Worm (Caenorhabditis elegans): Measurements from ENCODE around the gene C06C3.12.

Gene C06C3.12

DNA sequence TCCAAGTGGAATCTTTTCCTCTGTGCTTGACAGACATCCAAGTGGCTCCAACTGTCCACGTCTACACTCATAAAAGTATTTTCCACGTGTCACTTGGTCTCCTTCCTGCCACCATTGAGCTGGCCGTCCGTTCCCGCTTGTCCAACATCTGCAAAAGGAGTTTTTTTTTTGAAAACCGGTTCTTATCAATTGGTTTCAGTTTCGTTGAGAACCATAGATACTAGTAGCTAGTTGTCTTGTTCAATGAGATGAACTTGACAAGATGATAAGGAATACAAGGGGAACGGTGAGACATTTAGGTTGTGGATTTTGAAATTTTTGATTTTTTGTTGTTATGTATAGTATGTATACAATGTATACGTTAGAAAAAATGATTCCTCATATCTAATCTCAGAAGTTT is 29.1 kb upstream of the C06C3.12 start:
- TF ChIP-seq Y56A3A.18 (GFP tag; IDR thresholded peaks at IDR 0.05) = no peak
- no peak for TF ChIP-seq unc-130 (GFP tag; optimal IDR thresholded peaks at IDR 0.05)
- TF ChIP-seq K12H6.12 (tag; optimal IDR thresholded peaks at IDR 0.05) = no peak
- no peak for TF ChIP-seq B0035.1 (tag; optimal IDR thresholded peaks at IDR 0.05)
- TF ChIP-seq mxl-1 (tag; optimal IDR thresholded peaks at IDR 0.05) = no peak
- no peak for TF ChIP-seq snpc-4 (GFP tag; optimal IDR thresholded peaks at IDR 0.05)
- TF ChIP-seq snpc-4 (tag; optimal IDR thresholded peaks at IDR 0.05) = no peak
- no peak for TF ChIP-seq lin-26 (GFP tag; IDR thresholded peaks at IDR 0.05)
- TF ChIP-seq bed-2 (GFP tag; IDR thresholded peaks at IDR 0.05) = no peak
- no peak for TF ChIP-seq egrh-3 (GFP tag; IDR thresholded peaks at IDR 0.05)
- no peak for TF ChIP-seq hlh-12 (tag; optimal IDR thresholded peaks at IDR 0.05)

DNA sequence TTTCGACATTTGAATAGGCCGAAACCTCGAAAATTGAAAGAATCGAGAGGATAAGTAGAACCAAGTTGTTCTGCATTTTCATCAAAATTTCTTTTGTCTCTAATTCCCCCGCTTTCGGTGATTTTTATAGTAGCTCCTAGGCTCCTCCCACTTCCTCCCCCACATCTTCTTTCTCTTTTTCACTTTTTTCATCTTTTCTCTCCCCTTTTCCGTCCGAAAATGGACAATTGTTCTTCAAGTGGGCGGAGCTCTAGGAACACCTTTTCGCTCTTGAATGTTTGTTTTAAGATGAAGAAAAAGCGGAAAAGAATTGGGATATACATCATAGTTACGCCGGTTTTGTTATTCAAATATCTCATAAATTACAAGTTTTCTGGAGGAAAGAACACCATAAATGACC is 28.4 kb upstream of the C06C3.12 start, which contains the start of gene F42A8.1:
Gene F42A8.1 (minus strand): TSS at position 101 of the 400 bp plus-strand sequence.
- no peak for TF ChIP-seq pha-4 (tag; optimal IDR thresholded peaks at IDR 0.05)
- TF ChIP-seq nhr-80 (tag; optimal IDR thresholded peaks at IDR 0.05) = no peak
- TF ChIP-seq T07F8.4 (tag; optimal IDR thresholded peaks at IDR 0.05) = no peak
- no peak for TF ChIP-seq xnd-1 (tag; optimal IDR thresholded peaks at IDR 0.05)
- TF ChIP-seq sea-2 (GFP tag; IDR thresholded peaks at IDR 0.05) = no peak
- no peak for TF ChIP-seq athp-1 (tag; optimal IDR thresholded peaks at IDR 0.05)
- TF ChIP-seq ceh-91 (GFP tag; IDR thresholded peaks at IDR 0.05) = no peak
- no peak for TF ChIP-seq lsl-1 (GFP tag; optimal IDR thresholded peaks at IDR 0.05)
- TF ChIP-seq F22D6.2 (tag; optimal IDR thresholded peaks at IDR 0.05) = no peak
- no peak for TF ChIP-seq rec-8 (tag; optimal IDR thresholded peaks at IDR 0.05)

DNA sequence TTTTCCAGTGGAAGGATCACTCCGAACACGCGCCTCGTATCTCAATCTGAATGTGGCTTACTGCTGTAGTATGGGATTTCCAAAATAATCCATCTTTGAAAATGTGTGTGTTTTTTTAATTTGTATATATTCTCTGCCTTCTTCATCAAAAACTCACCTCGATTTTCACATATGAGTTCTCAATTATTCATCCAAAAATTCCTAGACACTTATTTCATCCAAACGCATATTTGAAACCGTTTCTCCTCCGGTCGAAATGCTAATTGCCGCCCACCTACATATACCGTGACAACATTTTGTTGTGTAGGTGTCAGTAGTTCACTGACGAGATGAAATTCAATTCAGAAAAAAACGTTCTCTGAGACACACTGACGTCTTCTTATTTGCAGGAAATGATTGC is 27.5 kb upstream of the C06C3.12 start:
- no peak for TF ChIP-seq madf-10 (tag; optimal IDR thresholded peaks at IDR 0.05)
- no peak for TF ChIP-seq madf-6 (GFP tag; IDR thresholded peaks at IDR 0.05)
- TF ChIP-seq lsl-1 (GFP tag; optimal IDR thresholded peaks at IDR 0.05) = no peak
- no peak for TF ChIP-seq fkh-3 (tag; optimal IDR thresholded peaks at IDR 0.05)
- no peak for TF ChIP-seq snpc-4 (GFP tag; optimal IDR thresholded peaks at IDR 0.05)
- TF ChIP-seq snpc-4 (tag; optimal IDR thresholded peaks at IDR 0.05) = no peak
- TF ChIP-seq hmg-1.2 (GFP tag; IDR thresholded peaks at IDR 0.05) = no peak
- TF ChIP-seq akir-1 (GFP tag; optimal IDR thresholded peaks at IDR 0.05) = no peak
- no peak for TF ChIP-seq snpc-3.4 (tag; optimal IDR thresholded peaks at IDR 0.05)
- no peak for TF ChIP-seq dpff-1 (tag; optimal IDR thresholded peaks at IDR 0.05)

DNA sequence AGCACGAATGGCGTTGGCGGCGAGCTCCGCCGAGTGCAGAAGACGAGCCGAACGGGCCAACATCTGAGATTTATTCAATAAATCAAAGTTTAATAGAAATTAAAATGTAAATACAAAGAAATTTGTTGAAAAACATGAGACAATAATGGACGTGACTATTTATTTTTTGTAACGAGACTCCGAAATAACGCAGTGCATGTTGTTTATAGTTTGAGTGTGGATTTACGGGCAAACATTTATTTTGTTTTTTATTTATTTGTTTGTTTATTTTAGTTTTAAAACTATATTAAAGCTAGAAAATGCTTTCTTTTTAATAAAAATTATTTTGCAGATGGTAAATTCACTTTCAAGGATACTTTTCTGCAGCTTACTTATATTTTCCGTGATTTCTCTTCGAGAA is 22.2 kb upstream of the C06C3.12 start, which contains the start of the genes sdhb-1 and cup-15:
Gene sdhb-1 (minus strand): TSS at position 63 of the 400 bp plus-strand sequence.
Gene cup-15 (plus strand): TSS at position 332 of the 400 bp plus-strand sequence.
- TF ChIP-seq attf-3 (GFP tag; conservative IDR thresholded peaks at IDR 0.05) (peak; percentile 87), F57C9.4 (tag; optimal IDR thresholded peaks at IDR 0.05) (no peak)

DNA sequence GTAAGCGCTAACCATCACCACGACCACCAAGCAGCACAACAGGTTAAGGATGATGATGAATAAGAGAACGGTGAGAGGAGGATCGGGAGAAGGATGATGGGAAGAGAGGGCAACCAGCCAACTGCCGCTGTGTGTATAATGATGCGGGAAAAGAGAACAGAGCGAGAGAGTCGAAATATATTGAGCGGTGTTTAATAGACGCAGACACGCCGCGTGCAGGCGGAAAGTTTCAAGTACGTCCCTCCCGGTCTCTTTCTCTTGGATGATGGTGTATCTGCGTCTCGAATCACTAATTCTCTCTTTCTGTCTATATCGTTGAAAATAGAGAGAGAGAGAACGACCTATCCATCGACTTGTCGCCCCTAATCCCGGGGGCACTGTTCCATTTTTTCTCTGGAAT is 18.2 kb upstream of the C06C3.12 start:
- no peak for TF ChIP-seq T26A5.8 (tag; optimal IDR thresholded peaks at IDR 0.05)
- TF ChIP-seq ekl-4 (GFP tag; IDR thresholded peaks at IDR 0.05) = 0 out of 2 replicates have a peak, but pooled peaks have one; percentile 23
- peak; percentile 43; the same call in 1 of the 2 replicates for TF ChIP-seq zfh-2 (GFP tag; conservative IDR thresholded peaks at IDR 0.05)
- TF ChIP-seq nfyb-1 (GFP tag; IDR thresholded peaks at IDR 0.05) = 0 out of 2 replicates have a peak, but pooled peaks have one; percentile 54
- TF ChIP-seq F57A8.1 (GFP tag; optimal IDR thresholded peaks at IDR 0.05) = no peak
- no peak for TF ChIP-seq cebp-1 (GFP tag; IDR thresholded peaks at IDR 0.05)
- peak; percentile 43 for TF ChIP-seq cebp-1 (tag; optimal IDR thresholded peaks at IDR 0.05)
- peak; percentile 8 for TF ChIP-seq lin-40 (tag; optimal IDR thresholded peaks at IDR 0.05)
- TF ChIP-seq nhr-120 (GFP tag; IDR thresholded peaks at IDR 0.05) = no peak
- peak; percentile 9 for TF ChIP-seq tbp1 (GFP tag; optimal IDR thresholded peaks at IDR 0.05)
- TF ChIP-seq ztf-25 (GFP tag; IDR thresholded peaks at IDR 0.05) = no peak
- TF ChIP-seq ceh-27 (GFP tag; optimal IDR thresholded peaks at IDR 0.05) = peak; percentile 10
- TF ChIP-seq ccch-3 (GFP tag; optimal IDR thresholded peaks at IDR 0.05) = no peak
- TF ChIP-seq aptf-2 (GFP tag; conservative IDR thresholded peaks at IDR 0.05) = no peak
- TF ChIP-seq rec-8 (tag; optimal IDR thresholded peaks at IDR 0.05) = no peak

Measured in whole organism, young adult.